Worm (Caenorhabditis elegans) whole organism, early embryonic: Measurements from ENCODE around the gene E01B7.2.

ENCODE experiments used
- aly-1 ChIP-seq: sonication (generic microtip); optimal IDR thresholded peaks from 2 replicates; lab custom pipeline; 2016; ENCODE audit warnings: missing genetic modification characterization, missing compliant biosample characterization
- ama-1 ChIP-seq: fragments of 150-350 bp; optimal IDR thresholded peaks from 2 replicates; lab custom pipeline; 2014
- flt-1 ChIP-seq: fragments of 200-800 bp; sonication (Bioruptor generic); IDR thresholded peaks from 2 replicates; pipeline ENCODE4 v1.3.6; 2022; ENCODE audit warnings: missing genetic modification characterization, missing compliant biosample characterization
- hmg-4 ChIP-seq: fragments of 200-800 bp; sonication (Bioruptor generic); optimal IDR thresholded peaks from 2 replicates; lab custom pipeline; 2018; ENCODE audit warnings: mild to moderate bottlenecking, missing genetic modification characterization, missing compliant biosample characterization
- hnd-1 ChIP-seq: sonication (generic microtip); optimal IDR thresholded peaks from 2 replicates; lab custom pipeline; 2016; ENCODE audit warnings: missing genetic modification characterization, missing compliant biosample characterization
- pes-1 ChIP-seq: fragments of 200-800 bp; sonication (Bioruptor generic); IDR thresholded peaks from 2 replicates; pipeline ENCODE4 v1.3.6; 2022; ENCODE audit warnings: missing genetic modification reagents, missing genetic modification characterization, missing compliant biosample characterization
- tbx-11 ChIP-seq: fragments of 200-800 bp; sonication (Bioruptor generic); IDR thresholded peaks from 2 replicates; pipeline ENCODE4 v1.3.6; 2022; ENCODE audit warnings: missing genetic modification characterization, missing compliant biosample characterization
- tbx-37 ChIP-seq: fragments of 200-800 bp; sonication (Bioruptor generic); conservative IDR thresholded peaks from 2 replicates; pipeline ENCODE4 v1.3.6; 2022; ENCODE audit warnings: missing genetic modification reagents, missing genetic modification characterization, missing compliant biosample characterization

- TF ChIP-seq ama-1 (lab: Kevin White, UChicago): no peak
- TF ChIP-seq tbx-37 (GFP tag; lab: Robert Waterston, UW): no peak
- no peak for TF ChIP-seq tbx-11
- no peak for TF ChIP-seq flt-1 (GFP tag; lab: Robert Waterston, UW)
- no peak for TF ChIP-seq pes-1 (GFP tag; lab: Robert Waterston, UW)
- no peak for TF ChIP-seq hmg-4 (GFP tag; lab: Kevin White, UChicago)
- no peak for TF ChIP-seq aly-1
- no peak for TF ChIP-seq hnd-1 (tag; lab: Kevin White, UChicago)
Measured at ce11 chrV:17943877-17944472, 22.4 kb downstream of the E01B7.2 start.
